Worm (Caenorhabditis elegans) whole organism, L1 larva: ENCODE data around the gene hpx-2.

Experiments
- ama-1 ChIP-seq: fragments of 150-350 bp; optimal IDR thresholded peaks from 2 replicates; lab custom pipeline; 2014
- blmp-1 ChIP-seq: fragments of 150-350 bp; optimal IDR thresholded peaks from 2 replicates; lab custom pipeline; 2014; ENCODE audit warnings: missing biosample characterization, missing genetic modification characterization
- ces-1 ChIP-seq: fragments of 150-350 bp; optimal IDR thresholded peaks from 2 replicates; lab custom pipeline; 2014; ENCODE audit warnings: missing biosample characterization, missing genetic modification reagents, missing genetic modification characterization
- egl-27 ChIP-seq, 2 experiments: fragments of 150-350 bp in 1 of 2; sonication (generic microtip); optimal IDR thresholded peaks; 3 replicates each; lab custom pipeline; 2017 to 2018; ENCODE audit warnings: missing biosample characterization in 2 of 2, missing genetic modification characterization in 2 of 2, missing genetic modification reagents in 2 of 2
- fkh-10 ChIP-seq: sonication (generic microtip); optimal IDR thresholded peaks from 2 replicates; lab custom pipeline; 2017; ENCODE audit warnings: missing biosample characterization, missing genetic modification reagents, missing genetic modification characterization
- lin-13 ChIP-seq: fragments of 150-350 bp; optimal IDR thresholded peaks from 2 replicates; lab custom pipeline; 2014; ENCODE audit warnings: missing biosample characterization, missing genetic modification reagents, missing genetic modification characterization
- lin-15B ChIP-seq: fragments of 150-350 bp; sonication (generic microtip); optimal IDR thresholded peaks from 3 replicates; lab custom pipeline; 2014; ENCODE audit warnings: missing biosample characterization, missing genetic modification characterization
- nhr-77 ChIP-seq: fragments of 150-350 bp; optimal IDR thresholded peaks from 2 replicates; lab custom pipeline; 2014; ENCODE audit warnings: missing biosample characterization, missing genetic modification characterization
- skn-1 ChIP-seq: fragments of 150-350 bp; optimal IDR thresholded peaks from 2 replicates; lab custom pipeline; 2014; ENCODE audit warnings: missing biosample characterization, missing genetic modification characterization
- unc-62 ChIP-seq: fragments of 150-350 bp; optimal IDR thresholded peaks from 2 replicates; lab custom pipeline; 2014; ENCODE audit warnings: missing biosample characterization, missing genetic modification reagents, missing genetic modification characterization
- ztf-4 ChIP-seq: fragments of 150-350 bp; optimal IDR thresholded peaks from 2 replicates; lab custom pipeline; 2014; ENCODE audit warnings: missing biosample characterization, missing genetic modification characterization

ce11 chrV:13818824-13819408, 31.4 kb upstream of the hpx-2 start, which contains the start of gene sel-10:
- peak; percentile 55 for TF ChIP-seq nhr-77 (tag; lab: Kevin White, UChicago)
- TF ChIP-seq blmp-1 (tag; lab: Kevin White, UChicago): peak; percentile 55
- TF ChIP-seq lin-15B (tag; lab: Kevin White, UChicago): peak; percentile 63
- no peak for TF ChIP-seq ama-1
- TF ChIP-seq fkh-10 (GFP tag; lab: Kevin White, UChicago): no peak
- no peak for TF ChIP-seq unc-62 (GFP tag; lab: Kevin White, UChicago)
- no peak for TF ChIP-seq egl-27 (tag; optimal IDR thresholded peaks at IDR 0.05; lab: Kevin White, UChicago)
- TF ChIP-seq skn-1 (tag; lab: Kevin White, UChicago): peak; percentile 51
- TF ChIP-seq ztf-4: no peak
- TF ChIP-seq ces-1 (GFP tag; lab: Kevin White, UChicago): no peak
- TF ChIP-seq lin-13 (GFP tag; lab: Kevin White, UChicago): peak; percentile 65
